Fruit fly (Drosophila melanogaster): Measurements from ENCODE around the gene CG11656.

CG11656 gene

dm6 chr3R:12985828-12986530 lies 23.7 kb upstream of the CG11656 start, which contains the start of gene CG31342 (continued):
- peak; percentile 20; the same call in 1 of the 2 replicates for TF ChIP-seq stc (GFP tag; IDR thresholded peaks at IDR 0.05)
- no peak for TF ChIP-seq Hr51 (GFP tag; optimal IDR thresholded peaks at IDR 0.05)
- no peak for TF ChIP-seq CG3838 (GFP tag; optimal IDR thresholded peaks at IDR 0.05)
- no peak for TF ChIP-seq gce (GFP tag; IDR thresholded peaks at IDR 0.05)
- no peak for TF ChIP-seq CG32772 (GFP tag; IDR thresholded peaks at IDR 0.05)
- TF ChIP-seq Sin3A (optimal IDR thresholded peaks at IDR 0.05) = peak; percentile 12
- no peak for TF ChIP-seq en (GFP tag; optimal IDR thresholded peaks at IDR 0.05)
- TF ChIP-seq da (GFP tag; optimal IDR thresholded peaks at IDR 0.05) = peak; percentile 7
- TF ChIP-seq pb (GFP tag; optimal IDR thresholded peaks at IDR 0.05) = no peak
- TF ChIP-seq Camta (GFP tag; optimal IDR thresholded peaks at IDR 0.05) = no peak
- TF ChIP-seq CG8388 (GFP tag; optimal IDR thresholded peaks at IDR 0.05) = peak; percentile 53
- no peak for TF ChIP-seq eve (GFP tag; optimal IDR thresholded peaks at IDR 0.05)
- peak; percentile 78 for TF ChIP-seq Dll (GFP tag; IDR thresholded peaks at IDR 0.05; ENCODE audit: partially characterized antibody)
- TF ChIP-seq sug (tag; optimal IDR thresholded peaks at IDR 0.05) = peak; percentile 54
- TF ChIP-seq Hmx (GFP tag; optimal IDR thresholded peaks at IDR 0.05) = no peak
- peak; percentile 70 for TF ChIP-seq Dref (GFP tag; IDR thresholded peaks at IDR 0.05)
- TF ChIP-seq CG10209 (GFP tag; optimal IDR thresholded peaks at IDR 0.05) = no peak
- peak; percentile 41 for TF ChIP-seq fd3F (GFP tag; optimal IDR thresholded peaks at IDR 0.05)
- TF ChIP-seq CG17359 (tag; optimal IDR thresholded peaks at IDR 0.05) = peak; percentile 55
- TF ChIP-seq MBD-R2 (GFP tag; IDR thresholded peaks at IDR 0.05) = peak; percentile 50; the same call in 1 of the 2 replicates
- peak; percentile 9 for TF ChIP-seq pho (GFP tag; optimal IDR thresholded peaks at IDR 0.05)

dm6 chr3R:12988411-12988810 lies 21.3 kb upstream of the CG11656 start, which contains the start of gene CG14383:
CG14383 (minus strand) TSS chr3R:12988511.
- 0 out of 2 replicates have a peak, but pooled peaks have one; percentile 18 for TF ChIP-seq dimm (GFP tag; IDR thresholded peaks at IDR 0.05)
- no peak for TF ChIP-seq btn (GFP tag; optimal IDR thresholded peaks at IDR 0.05)

- TF ChIP-seq sob (GFP tag; IDR thresholded peaks at IDR 0.05) = no peak
- TF ChIP-seq Hey (tag; optimal IDR thresholded peaks at IDR 0.05) = no peak
- no peak for TF ChIP-seq peb (GFP tag; IDR thresholded peaks at IDR 0.05)
- no peak for TF ChIP-seq CG12236 (GFP tag; optimal IDR thresholded peaks at IDR 0.05)
- TF ChIP-seq sens (GFP tag) = no peak
- no peak for TF ChIP-seq CG9437 (GFP tag; optimal IDR thresholded peaks at IDR 0.05)
- TF ChIP-seq tx (GFP tag; optimal IDR thresholded peaks at IDR 0.05) = no peak
- TF ChIP-seq CG6791 (GFP tag; IDR thresholded peaks at IDR 0.05; ENCODE audit: partially characterized antibody) = no peak
- TF ChIP-seq Hand (GFP tag; optimal IDR thresholded peaks at IDR 0.05) = no peak
- no peak for TF ChIP-seq unpg (GFP tag; optimal IDR thresholded peaks at IDR 0.05)
Measured at dm6 chr3R:12993018-12993417, 16.7 kb upstream of the CG11656 start, which contains the start of gene yellow-f. yellow-f (minus strand) TSS chr3R:12993201.

dm6 chr3R:12995047-12995446 lies 14.6 kb upstream of the CG11656 start, which contains the start of gene yellow-f2:
yellow-f2 (minus strand) TSS chr3R:12995147.
- TF ChIP-seq Elba2 (GFP tag; optimal IDR thresholded peaks at IDR 0.05) (peak; percentile 72), CG34376 (GFP tag; optimal IDR thresholded peaks at IDR 0.05) (peak; percentile 11), repo (GFP tag; optimal IDR thresholded peaks at IDR 0.05) (no peak), sug (tag; optimal IDR thresholded peaks at IDR 0.05) (peak; percentile 38)

Measured in whole organism, embryonic.